Fruit fly (Drosophila melanogaster): ENCODE measurements around the gene tnc.

Gene tnc

DNA sequence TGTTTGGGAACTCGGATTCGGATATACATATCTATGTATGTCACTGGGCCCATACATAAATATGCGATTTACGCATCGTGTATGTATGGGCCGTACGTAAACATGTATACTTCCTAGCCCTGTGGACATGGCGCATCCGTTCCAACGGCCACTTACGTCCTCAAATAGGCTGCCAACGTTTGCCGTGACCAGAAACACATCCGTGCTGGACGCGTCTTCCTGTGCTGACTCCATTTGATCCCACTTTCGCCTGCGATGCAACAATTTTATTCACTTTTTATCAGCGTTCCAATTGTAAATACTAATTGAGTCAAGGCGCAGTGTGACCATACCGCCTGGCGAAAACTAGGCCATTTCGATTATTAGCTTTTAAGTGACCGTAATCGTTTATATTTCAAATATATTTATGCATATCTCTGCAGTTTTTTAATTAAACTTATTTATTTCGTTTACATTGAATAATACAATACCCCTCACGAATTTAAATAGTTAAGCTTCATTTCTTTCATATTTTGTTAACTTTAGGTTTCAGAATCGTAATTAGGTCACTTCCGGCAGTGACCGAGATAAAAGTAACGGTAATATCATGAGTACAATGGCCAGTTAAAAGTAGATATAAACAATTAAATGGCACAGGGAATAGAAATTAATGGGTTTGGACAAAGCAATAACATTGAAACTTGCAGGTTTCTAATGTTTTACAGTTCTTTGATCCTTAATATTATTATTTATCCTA, 60.8 kb downstream of the tnc start, which contains the start of gene 5PtaseI (continued):
- TF ChIP-seq kni (GFP tag; optimal IDR thresholded peaks at IDR 0.05) = peak; percentile 48
- peak; percentile 1 for TF ChIP-seq Fer1 (GFP tag; optimal IDR thresholded peaks at IDR 0.05)
- peak; percentile 48 for TF ChIP-seq CG2116 (GFP tag; optimal IDR thresholded peaks at IDR 0.05)
- peak; percentile 37 for TF ChIP-seq CG9437 (GFP tag; optimal IDR thresholded peaks at IDR 0.05)
- no peak for TF ChIP-seq otp (GFP tag; IDR thresholded peaks at IDR 0.05)
- TF ChIP-seq CG11456 (GFP tag; IDR thresholded peaks at IDR 0.05) = no peak
- TF ChIP-seq vvl (GFP tag; IDR thresholded peaks at IDR 0.05) = peak; percentile 38
- TF ChIP-seq pnt (GFP tag; optimal IDR thresholded peaks at IDR 0.05) = no peak
- TF ChIP-seq Hr3 (GFP tag; optimal IDR thresholded peaks at IDR 0.05) = peak; percentile 86
- peak; percentile 73 for TF ChIP-seq gfzf (GFP tag; optimal IDR thresholded peaks at IDR 0.05)
- peak; percentile 3 for TF ChIP-seq trem (tag; optimal IDR thresholded peaks at IDR 0.05)
- peak; percentile 22 for TF ChIP-seq zen (tag; optimal IDR thresholded peaks at IDR 0.05)
- TF ChIP-seq ci (GFP tag; IDR thresholded peaks at IDR 0.05) = 0 out of 3 replicates have a peak, but pooled peaks have one; percentile 26

DNA sequence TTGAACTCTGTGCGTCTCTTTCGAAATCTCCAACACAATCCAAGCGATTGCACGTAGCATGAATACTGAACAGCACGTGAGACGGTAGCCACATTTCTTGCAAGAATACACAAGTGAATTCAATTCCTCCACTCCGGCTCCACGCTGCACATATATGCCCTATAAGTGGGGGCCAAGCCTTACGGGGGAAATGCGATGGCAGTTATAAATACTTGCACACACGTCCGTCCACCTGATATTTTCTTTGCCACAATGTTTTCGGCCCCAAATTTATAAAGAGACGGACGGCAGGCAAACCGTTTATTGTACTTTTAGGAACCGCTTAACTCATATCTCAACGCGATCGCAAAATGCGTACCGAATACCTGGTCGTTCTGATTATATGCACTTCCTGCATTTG, 61.8 kb downstream of the tnc start, which contains the start of gene CG11786:
Gene CG11786 (plus strand): TSS at position 301 of the 400 bp plus-strand sequence.
- TF ChIP-seq Neu2 (GFP tag; optimal IDR thresholded peaks at IDR 0.05; ENCODE audit: borderline replicate concordance) (no peak), bab2 (GFP tag; optimal IDR thresholded peaks at IDR 0.05) (no peak), CG7928 (GFP tag; optimal IDR thresholded peaks at IDR 0.05) (no peak), slou (GFP tag; optimal IDR thresholded peaks at IDR 0.05) (no peak), vvl (GFP tag; IDR thresholded peaks at IDR 0.05) (peak; percentile 32; the same call in 1 of the 2 replicates), dati (GFP tag; IDR thresholded peaks at IDR 0.05) (no peak), gem (tag; optimal IDR thresholded peaks at IDR 0.05) (no peak), Deaf1 (tag; optimal IDR thresholded peaks at IDR 0.05) (no peak), CG6272 (GFP tag; IDR thresholded peaks at IDR 0.05) (no peak), CG8478 (optimal IDR thresholded peaks at IDR 0.05) (no peak), sima (GFP tag; optimal IDR thresholded peaks at IDR 0.05) (no peak), ci (GFP tag; IDR thresholded peaks at IDR 0.05) (no peak), her (GFP tag; optimal IDR thresholded peaks at IDR 0.05) (no peak), Taf1 (GFP tag; IDR thresholded peaks at IDR 0.05) (no peak), CG17612 (GFP tag; IDR thresholded peaks at IDR 0.05) (no peak), dmrt11E (tag; optimal IDR thresholded peaks at IDR 0.05) (no peak), kni (GFP tag; optimal IDR thresholded peaks at IDR 0.05) (peak; percentile 45)

DNA sequence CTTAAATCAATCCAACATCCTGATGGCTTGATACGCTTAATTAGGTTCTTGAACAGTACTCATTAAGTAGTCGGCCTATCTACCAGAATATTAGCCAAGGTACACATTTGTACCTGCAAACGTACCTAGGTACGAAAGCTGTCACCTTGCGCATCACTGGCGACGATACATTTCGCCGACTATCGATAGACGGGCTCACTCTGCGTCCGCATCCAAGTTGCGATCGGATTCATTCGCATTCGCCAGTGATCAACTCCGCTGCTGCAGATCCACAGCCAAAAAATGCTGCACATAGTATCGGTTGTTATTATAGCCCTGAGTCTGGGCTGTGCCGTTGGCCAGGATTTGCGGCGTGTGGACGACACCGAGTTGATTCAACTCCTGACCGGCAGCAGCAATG, 63.3 kb downstream of the tnc start, which contains the start of gene CG11790:
Gene CG11790 (plus strand): TSS at position 203 of the 400 bp plus-strand sequence.
- peak; percentile 47; the same call in 1 of the 3 replicates for TF ChIP-seq so (GFP tag; IDR thresholded peaks at IDR 0.05)
- TF ChIP-seq MESR4 (GFP tag; optimal IDR thresholded peaks at IDR 0.05) = peak; percentile 52
- TF ChIP-seq Dek (tag; optimal IDR thresholded peaks at IDR 0.05) = no peak
- TF ChIP-seq her (GFP tag; optimal IDR thresholded peaks at IDR 0.05) = peak; percentile 55
- TF ChIP-seq CG13296 (GFP tag; optimal IDR thresholded peaks at IDR 0.05) = peak; percentile 2
- peak; percentile 38 for TF ChIP-seq stwl (tag; optimal IDR thresholded peaks at IDR 0.05)
- no peak for TF ChIP-seq CG7786 (GFP tag; optimal IDR thresholded peaks at IDR 0.05)
- TF ChIP-seq zfh2 (GFP tag; optimal IDR thresholded peaks at IDR 0.05) = peak; percentile 2
- TF ChIP-seq Ets65A (GFP tag) = peak; percentile 43
- peak; percentile 11 for TF ChIP-seq Myb (GFP tag; optimal IDR thresholded peaks at IDR 0.05)
- no peak for TF ChIP-seq zf30C (GFP tag; optimal IDR thresholded peaks at IDR 0.05)
- peak; percentile 87 for TF ChIP-seq Bgb (GFP tag; IDR thresholded peaks at IDR 0.05; ENCODE audit: partially characterized antibody)
- peak; percentile 77 for TF ChIP-seq Scr (GFP tag; IDR thresholded peaks at IDR 0.05; ENCODE audit: partially characterized antibody)
- TF ChIP-seq Dip2 (GFP tag; IDR thresholded peaks at IDR 0.05) = no peak
- 0 out of 2 replicates have a peak, but pooled peaks have one; percentile 21 for TF ChIP-seq E2f2 (GFP tag; IDR thresholded peaks at IDR 0.05)
- peak; percentile 70; the same call in 1 of the 2 replicates for TF ChIP-seq CG42726 (GFP tag; IDR thresholded peaks at IDR 0.05; ENCODE audit: partially characterized antibody)
- TF ChIP-seq CG14014 (GFP tag; IDR thresholded peaks at IDR 0.05) = 0 out of 2 replicates have a peak, but pooled peaks have one; percentile 26
- no peak for TF ChIP-seq pros (GFP tag; optimal IDR thresholded peaks at IDR 0.05)
- TF ChIP-seq CG15514 (GFP tag; optimal IDR thresholded peaks at IDR 0.05) = peak; percentile 75
- peak; percentile 3 for TF ChIP-seq Six4 (GFP tag; optimal IDR thresholded peaks at IDR 0.05)
- TF ChIP-seq CG3995 (GFP tag; optimal IDR thresholded peaks at IDR 0.05) = peak; percentile 87
- TF ChIP-seq knrl (GFP tag; IDR thresholded peaks at IDR 0.05; ENCODE audit: partially characterized antibody) = peak; percentile 73; the same call in 1 of the 3 replicates
